Worm (Caenorhabditis elegans): ENCODE data around the gene F44G3.7.

DNA sequence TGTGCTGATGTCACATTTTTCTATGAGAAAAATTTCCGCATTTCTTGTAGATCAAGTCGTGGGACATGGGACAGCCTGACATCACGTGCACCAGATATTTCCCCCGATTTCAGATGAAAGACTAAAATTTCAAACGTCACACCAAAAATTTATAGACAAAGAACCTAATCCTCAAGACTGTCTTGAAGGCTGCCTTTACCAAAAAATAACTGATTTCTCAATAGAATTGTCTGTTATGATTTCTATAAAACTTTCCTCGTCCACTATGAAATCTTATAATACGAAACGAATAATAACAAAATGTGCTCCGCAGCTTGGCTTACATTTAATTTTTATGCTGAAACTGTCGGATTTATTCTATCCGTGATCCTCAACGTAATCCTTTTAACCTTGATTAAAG, 43.4 kb upstream of the F44G3.7 start, which contains the start of gene str-106:
- no peak for TF ChIP-seq aptf-2 (GFP tag; conservative IDR thresholded peaks at IDR 0.05)
- no peak for TF ChIP-seq snpc-1.3 (tag; optimal IDR thresholded peaks at IDR 0.05; ENCODE audit: insufficient read depth)
